Worm (Caenorhabditis elegans) whole organism, late embryonic: Measurements from ENCODE around the gene R07E5.7.

Source experiments
- F13H6.1 ChIP-seq: sonication (generic microtip); optimal IDR thresholded peaks from 2 replicates; lab custom pipeline; 2016; ENCODE audit warnings: missing genetic modification characterization, missing compliant biosample characterization
- ama-1 ChIP-seq: fragments of 150-350 bp; optimal IDR thresholded peaks from 2 replicates; lab custom pipeline; 2014
- ceh-19 ChIP-seq: fragments of 200-800 bp; sonication (Bioruptor generic); optimal IDR thresholded peaks from 2 replicates; lab custom pipeline; 2018; ENCODE audit warnings: mild to moderate bottlenecking, missing genetic modification characterization, missing compliant biosample characterization
- fkh-10 ChIP-seq: fragments of 150-350 bp; optimal IDR thresholded peaks from 2 replicates; lab custom pipeline; 2014; ENCODE audit warnings: missing biosample characterization, missing genetic modification reagents, missing genetic modification characterization
- gmeb-2 ChIP-seq: sonication (generic microtip); optimal IDR thresholded peaks from 2 replicates; lab custom pipeline; 2016; ENCODE audit warnings: missing genetic modification characterization, inconsistent platforms, missing compliant biosample characterization
- hlh-15 ChIP-seq: sonication (generic microtip); optimal IDR thresholded peaks from 2 replicates; lab custom pipeline; 2016; ENCODE audit warnings: missing genetic modification characterization, missing compliant biosample characterization
- nhr-11 ChIP-seq: fragments of 150-350 bp; optimal IDR thresholded peaks from 2 replicates; lab custom pipeline; 2014; ENCODE audit warnings: missing biosample characterization, missing genetic modification characterization
- pha-4 ChIP-seq: fragments of 150-350 bp; optimal IDR thresholded peaks from 2 replicates; lab custom pipeline; 2018; ENCODE audit warnings: missing biosample characterization, missing genetic modification reagents, missing genetic modification characterization
- ref-2 ChIP-seq: sonication (generic microtip); optimal IDR thresholded peaks from 2 replicates; lab custom pipeline; 2016; ENCODE audit warnings: missing genetic modification characterization, missing compliant biosample characterization
- sdc-2 ChIP-seq: sonication (generic microtip); optimal IDR thresholded peaks from 2 replicates; lab custom pipeline; 2016; ENCODE audit warnings: missing genotype, missing genetic modification characterization, missing compliant biosample characterization
- unc-3 ChIP-seq, 2 experiments: fragments of 200-800 bp in 1 of 2; sonication (Bioruptor generic) in 1 of 2; sonication (generic microtip) in 1 of 2; conservative IDR thresholded peaks in 1 of 2; optimal IDR thresholded peaks in 1 of 2; 2 replicates each; pipeline versions ENCODE4 v1.3.6 to Lab custom; 2016 to 2022; ENCODE audit warnings: missing compliant biosample characterization in 2 of 2, missing genetic modification characterization in 2 of 2, missing genetic modification reagents in 1 of 2

DNA sequence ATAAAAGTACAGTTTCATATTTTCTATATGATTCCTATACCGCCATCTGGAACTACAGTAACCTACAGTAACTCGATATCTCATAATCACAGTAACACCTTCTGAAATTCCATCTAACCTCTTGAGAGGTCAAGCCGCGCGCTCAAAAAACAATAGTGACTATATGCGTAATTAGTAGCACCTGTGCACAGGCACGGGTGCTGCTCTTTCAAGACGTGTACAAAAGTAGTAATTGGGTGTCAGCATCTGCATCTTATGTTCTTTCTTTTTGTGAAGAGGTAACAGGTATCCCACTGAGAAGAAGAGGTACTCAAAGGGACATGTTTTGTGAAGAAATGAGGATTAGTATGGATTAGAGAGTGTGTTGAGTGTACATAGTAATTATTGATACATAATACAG, 42.4 kb upstream of the R07E5.7 start:
- TF ChIP-seq pha-4 (tag; lab: Kevin White, UChicago): no peak
- no peak for TF ChIP-seq ama-1 (lab: Kevin White, UChicago)
- no peak for TF ChIP-seq hlh-15 (tag; lab: Kevin White, UChicago)
- TF ChIP-seq gmeb-2 (tag; lab: Kevin White, UChicago): no peak
- TF ChIP-seq ref-2 (tag; lab: Kevin White, UChicago): peak; percentile 73
- no peak for TF ChIP-seq sdc-2
- TF ChIP-seq unc-3 (GFP tag; conservative IDR thresholded peaks at IDR 0.05; lab: Robert Waterston, UW): no peak
- no peak for TF ChIP-seq unc-3 (tag; optimal IDR thresholded peaks at IDR 0.05; lab: Kevin White, UChicago)
- no peak for TF ChIP-seq ceh-19 (GFP tag; lab: Kevin White, UChicago)
- no peak for TF ChIP-seq F13H6.1 (tag; lab: Kevin White, UChicago)
- no peak for TF ChIP-seq nhr-11 (tag; lab: Kevin White, UChicago)
- TF ChIP-seq fkh-10 (GFP tag; lab: Kevin White, UChicago): no peak
